Worm (Caenorhabditis elegans): ENCODE results near the gene Y110A2AR.1.

Gene Y110A2AR.1

DNA sequence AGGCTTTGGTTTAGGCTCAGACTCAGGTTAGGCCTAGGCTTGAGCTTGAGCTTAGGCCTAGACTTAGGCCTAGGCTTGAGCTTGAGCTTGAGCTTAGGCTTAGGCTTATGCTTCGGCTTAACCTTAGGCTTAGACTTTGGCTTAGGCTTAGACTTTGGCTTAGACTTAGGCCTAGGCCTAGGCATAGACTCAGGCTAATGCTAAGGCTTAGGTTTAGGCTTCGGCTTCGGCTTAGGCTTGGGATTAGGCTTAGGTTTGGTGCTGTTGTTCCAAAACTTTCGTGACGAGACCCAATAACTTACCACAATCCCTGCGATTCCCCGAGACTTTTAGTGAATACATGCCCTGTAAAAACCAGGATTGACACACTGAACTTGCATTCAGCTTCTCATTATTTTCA, 20.2 kb downstream of the Y110A2AR.1 start:
- TF ChIP-seq ztf-29 (GFP tag; IDR thresholded peaks at IDR 0.05) (no peak), med-1 (GFP tag; optimal IDR thresholded peaks at IDR 0.05; ENCODE audit: insufficient read depth) (no peak), ztf-23 (GFP tag; IDR thresholded peaks at IDR 0.05) (no peak), T22C8.4 (GFP tag; IDR thresholded peaks at IDR 0.05) (no peak), cog-1 (tag; optimal IDR thresholded peaks at IDR 0.05) (no peak), ref-1 (GFP tag; conservative IDR thresholded peaks at IDR 0.05) (no peak), flt-1 (GFP tag; IDR thresholded peaks at IDR 0.05) (no peak), tab-1 (GFP tag; IDR thresholded peaks at IDR 0.05) (no peak), klf-2 (GFP tag; conservative IDR thresholded peaks at IDR 0.05) (no peak)

DNA sequence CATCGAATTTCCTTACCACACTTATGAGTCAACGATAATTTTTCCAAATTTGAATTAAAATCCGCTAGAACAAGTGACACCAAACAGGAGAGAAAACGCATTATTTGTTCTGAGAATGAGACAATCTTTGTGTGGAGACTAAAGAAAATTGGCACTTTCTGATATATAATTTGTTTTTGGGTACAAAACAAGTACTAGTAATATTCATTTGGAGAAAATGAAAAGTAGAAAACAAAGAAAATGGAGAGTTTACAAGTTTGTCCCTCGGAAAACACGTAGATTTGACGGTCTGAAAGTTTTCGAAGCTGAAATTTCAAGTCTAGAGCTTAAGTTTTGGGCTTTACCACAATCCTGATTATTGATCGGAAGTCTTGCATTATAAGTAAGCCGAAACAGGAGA, 21.2 kb downstream of the Y110A2AR.1 start, which contains the start of gene irld-66:
Gene irld-66, minus strand, starts transcription at position 101 of the 400 bp plus-strand sequence.
- TF ChIP-seq med-1 (GFP tag; optimal IDR thresholded peaks at IDR 0.05; ENCODE audit: insufficient read depth): no peak

DNA sequence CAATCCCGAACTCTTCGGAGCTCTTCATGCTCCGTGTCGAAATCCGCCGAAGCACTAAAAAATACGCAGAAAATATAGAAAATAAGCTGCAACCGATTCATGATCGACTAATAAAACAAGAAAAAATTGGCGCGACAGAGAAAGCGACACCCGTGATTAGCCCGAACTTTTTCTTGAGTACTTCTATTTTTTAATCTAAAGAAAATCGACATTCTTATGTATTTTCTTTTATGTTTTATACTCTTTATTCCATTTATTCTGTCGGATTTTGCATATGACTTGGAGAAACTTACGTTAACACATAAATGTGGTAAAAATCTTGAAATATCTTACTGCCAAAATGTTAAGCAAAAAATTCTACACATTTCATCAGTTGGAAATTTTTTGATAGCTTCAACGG, 24.5 kb downstream of the Y110A2AR.1 start, which contains the start of the genes irld-50 and irld-49:
Gene irld-50, minus strand, starts transcription at position 101 of the 400 bp plus-strand sequence.
Gene irld-49, plus strand, starts transcription at position 211 of the 400 bp plus-strand sequence.
- TF ChIP-seq cog-1 (tag; optimal IDR thresholded peaks at IDR 0.05) (no peak), T22C8.4 (GFP tag; IDR thresholded peaks at IDR 0.05) (no peak), tab-1 (GFP tag; IDR thresholded peaks at IDR 0.05) (no peak), ztf-23 (GFP tag; IDR thresholded peaks at IDR 0.05) (no peak), klf-2 (GFP tag; conservative IDR thresholded peaks at IDR 0.05) (no peak), ztf-29 (GFP tag; IDR thresholded peaks at IDR 0.05) (no peak), ref-1 (GFP tag; conservative IDR thresholded peaks at IDR 0.05) (no peak), flt-1 (GFP tag; IDR thresholded peaks at IDR 0.05) (no peak), med-1 (GFP tag; optimal IDR thresholded peaks at IDR 0.05; ENCODE audit: insufficient read depth) (no peak)

DNA sequence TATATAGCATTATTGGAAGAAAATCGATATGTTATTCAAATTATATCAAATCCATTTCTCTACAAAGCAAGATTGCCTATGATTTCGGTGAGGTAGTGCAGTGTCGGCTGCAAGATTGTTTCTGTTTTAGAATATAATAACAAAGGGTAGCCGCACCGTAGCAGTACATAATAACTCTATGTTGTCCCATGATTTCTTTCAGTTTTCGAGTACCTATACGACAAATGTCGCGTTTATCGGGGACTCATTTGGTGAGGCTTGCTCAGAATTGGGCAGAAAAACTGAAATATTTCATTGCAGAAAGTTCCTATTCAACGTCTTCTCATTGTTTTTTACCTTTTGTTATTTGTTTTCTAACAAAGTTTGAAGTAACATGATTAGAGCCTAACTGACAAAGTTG, 26.9 kb downstream of the Y110A2AR.1 start, which contains the start of gene srw-79:
Gene srw-79, plus strand, starts transcription at position 301 of the 400 bp plus-strand sequence.
- no peak for TF ChIP-seq tab-1 (GFP tag; IDR thresholded peaks at IDR 0.05)
- no peak for TF ChIP-seq ztf-29 (GFP tag; IDR thresholded peaks at IDR 0.05)
- TF ChIP-seq ref-1 (GFP tag; conservative IDR thresholded peaks at IDR 0.05): no peak
- TF ChIP-seq med-1 (GFP tag; optimal IDR thresholded peaks at IDR 0.05; ENCODE audit: insufficient read depth): no peak
- no peak for TF ChIP-seq T22C8.4 (GFP tag; IDR thresholded peaks at IDR 0.05)
- no peak for TF ChIP-seq flt-1 (GFP tag; IDR thresholded peaks at IDR 0.05)
- no peak for TF ChIP-seq cog-1 (tag; optimal IDR thresholded peaks at IDR 0.05)
- TF ChIP-seq ztf-23 (GFP tag; IDR thresholded peaks at IDR 0.05): no peak
- TF ChIP-seq klf-2 (GFP tag; conservative IDR thresholded peaks at IDR 0.05): no peak

DNA sequence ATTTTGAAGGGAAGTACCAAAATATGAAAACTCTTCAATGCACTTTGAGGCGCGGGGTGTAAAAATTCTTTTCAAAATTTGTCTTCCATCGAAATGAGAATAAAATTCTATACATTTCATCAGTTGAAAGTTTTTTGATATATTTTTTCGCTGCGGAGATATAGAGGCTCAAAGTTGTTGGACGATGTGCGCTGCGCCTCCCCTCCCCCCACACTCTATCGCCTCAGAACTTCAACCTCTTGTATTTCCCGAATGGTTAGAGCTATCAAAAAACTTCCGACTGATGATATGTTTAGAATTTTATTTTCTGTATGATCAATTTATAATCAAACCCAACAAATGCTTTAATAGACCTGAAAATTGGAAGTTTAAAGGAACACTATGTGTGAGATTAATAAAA, 29.1 kb downstream of the Y110A2AR.1 start:
- TF ChIP-seq ztf-29 (GFP tag; IDR thresholded peaks at IDR 0.05) (no peak), med-1 (GFP tag; optimal IDR thresholded peaks at IDR 0.05; ENCODE audit: insufficient read depth) (no peak), klf-2 (GFP tag; conservative IDR thresholded peaks at IDR 0.05) (no peak), cog-1 (tag; optimal IDR thresholded peaks at IDR 0.05) (no peak), ztf-23 (GFP tag; IDR thresholded peaks at IDR 0.05) (no peak), tab-1 (GFP tag; IDR thresholded peaks at IDR 0.05) (no peak), flt-1 (GFP tag; IDR thresholded peaks at IDR 0.05) (no peak), ref-1 (GFP tag; conservative IDR thresholded peaks at IDR 0.05) (no peak)

DNA sequence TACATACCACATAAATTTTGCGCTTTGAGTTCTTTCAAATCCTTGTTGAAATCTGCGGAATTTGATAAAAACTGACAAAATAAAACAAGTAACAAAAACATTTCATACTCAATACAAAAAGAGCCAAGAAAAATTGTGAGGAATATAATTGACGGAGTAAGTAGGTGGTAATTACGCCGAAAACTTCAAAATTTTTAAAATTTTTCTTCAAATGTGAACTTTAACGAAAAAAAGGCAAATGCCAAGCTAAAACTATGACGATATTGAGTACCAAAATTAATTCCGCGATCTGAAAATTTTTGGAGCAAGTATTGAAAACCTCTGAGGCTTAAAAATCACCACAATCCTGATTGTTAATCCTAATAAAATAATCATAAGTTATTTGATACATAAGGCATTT, 33.1 kb downstream of the Y110A2AR.1 start, which contains the start of gene irld-51:
Gene irld-51, minus strand, starts transcription at position 101 of the 400 bp plus-strand sequence.
- TF ChIP-seq ztf-23 (GFP tag; IDR thresholded peaks at IDR 0.05) (no peak), med-1 (GFP tag; optimal IDR thresholded peaks at IDR 0.05; ENCODE audit: insufficient read depth) (no peak), tab-1 (GFP tag; IDR thresholded peaks at IDR 0.05) (no peak), cog-1 (tag; optimal IDR thresholded peaks at IDR 0.05) (no peak), klf-2 (GFP tag; conservative IDR thresholded peaks at IDR 0.05) (no peak), ref-1 (GFP tag; conservative IDR thresholded peaks at IDR 0.05) (no peak)

DNA sequence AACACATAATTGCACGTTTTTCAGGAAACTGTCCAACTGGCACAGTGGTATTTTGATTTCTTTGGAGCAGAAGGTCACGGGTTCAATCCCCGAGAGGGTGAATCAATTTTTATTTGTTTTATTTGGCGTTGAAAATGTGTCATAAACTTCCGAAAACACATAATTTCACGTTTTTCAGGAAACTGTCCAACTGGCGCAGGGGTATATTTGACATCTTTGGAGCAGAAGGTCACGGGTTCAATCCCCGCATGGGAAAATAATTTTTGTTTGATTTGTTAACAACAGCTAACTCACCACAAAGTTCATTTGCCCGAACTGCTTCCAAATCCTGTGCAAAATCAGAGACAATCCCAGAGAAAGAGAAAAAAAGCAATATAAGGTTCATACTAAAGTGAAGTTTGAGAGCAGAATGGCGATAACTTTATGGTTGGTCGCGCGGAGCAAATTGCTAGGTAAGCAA, 36.2 kb downstream of the Y110A2AR.1 start, which contains the start of gene irld-48:
Gene irld-48, plus strand, starts transcription at position 410 of the 460 bp plus-strand sequence.
- TF ChIP-seq T22C8.4 (GFP tag; IDR thresholded peaks at IDR 0.05) (no peak), flt-1 (GFP tag; IDR thresholded peaks at IDR 0.05) (no peak), med-1 (GFP tag; optimal IDR thresholded peaks at IDR 0.05; ENCODE audit: insufficient read depth) (no peak), ztf-23 (GFP tag; IDR thresholded peaks at IDR 0.05) (no peak), cog-1 (tag; optimal IDR thresholded peaks at IDR 0.05) (no peak), klf-2 (GFP tag; conservative IDR thresholded peaks at IDR 0.05) (no peak), ref-1 (GFP tag; conservative IDR thresholded peaks at IDR 0.05) (no peak), ztf-29 (GFP tag; IDR thresholded peaks at IDR 0.05) (no peak)

DNA sequence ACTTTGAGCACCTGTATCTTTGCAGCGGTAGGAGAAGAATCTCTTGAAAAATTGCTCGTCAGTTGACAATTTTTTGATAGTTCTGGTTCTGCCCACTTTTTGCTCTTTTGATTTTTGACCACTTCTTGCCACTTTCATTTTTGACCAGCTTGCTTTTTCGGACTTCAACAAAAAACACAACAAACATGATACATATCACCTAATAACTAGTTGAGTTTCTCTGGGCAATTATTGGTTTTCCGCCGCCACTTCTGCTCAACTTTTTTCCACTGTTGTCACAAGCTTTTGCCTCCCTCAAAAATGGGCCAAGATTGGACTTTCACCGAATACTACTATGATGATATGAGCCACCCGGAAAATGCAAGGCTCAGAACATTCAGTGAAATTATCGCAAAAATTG, 38.8 kb downstream of the Y110A2AR.1 start, which contains the start of gene srw-60:
Gene srw-60, plus strand, starts transcription at position 301 of the 400 bp plus-strand sequence.
- no peak for TF ChIP-seq ztf-23 (GFP tag; IDR thresholded peaks at IDR 0.05)
- TF ChIP-seq ref-1 (GFP tag; conservative IDR thresholded peaks at IDR 0.05): no peak
- no peak for TF ChIP-seq med-1 (GFP tag; optimal IDR thresholded peaks at IDR 0.05; ENCODE audit: insufficient read depth)
- no peak for TF ChIP-seq ztf-29 (GFP tag; IDR thresholded peaks at IDR 0.05)

DNA sequence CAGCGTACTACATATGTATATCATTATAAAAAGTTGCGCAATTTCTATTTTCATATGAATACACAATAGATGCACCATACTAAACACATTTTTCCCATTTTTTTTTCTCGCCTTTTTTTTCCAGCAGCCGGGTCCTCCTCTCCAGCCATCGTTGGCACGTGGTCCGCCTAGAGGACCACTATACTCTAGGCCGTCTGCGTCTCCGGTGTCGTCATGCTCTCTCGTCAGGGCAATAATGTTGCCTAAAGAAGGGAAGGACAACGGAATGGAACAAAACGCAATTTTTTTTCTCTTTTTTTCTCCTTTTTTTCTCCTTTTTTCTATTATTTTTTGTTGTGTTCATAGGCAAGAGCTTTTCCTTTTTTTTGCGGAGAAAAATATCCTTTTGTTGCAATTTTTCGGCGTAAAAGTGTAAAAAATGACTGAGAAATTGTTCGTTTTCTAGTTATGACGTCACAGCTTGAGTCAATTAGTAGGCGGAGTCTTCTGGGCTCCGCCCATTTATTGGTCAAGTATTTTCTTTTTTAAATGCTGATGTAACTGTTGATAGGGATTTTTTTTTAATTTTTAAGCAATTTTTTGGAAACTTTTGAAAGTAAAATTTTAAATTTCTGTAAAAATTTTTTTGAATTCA, 43.1 kb downstream of the Y110A2AR.1 start:
- TF ChIP-seq ztf-23 (GFP tag; IDR thresholded peaks at IDR 0.05): no peak
- TF ChIP-seq ref-1 (GFP tag; conservative IDR thresholded peaks at IDR 0.05): no peak

DNA sequence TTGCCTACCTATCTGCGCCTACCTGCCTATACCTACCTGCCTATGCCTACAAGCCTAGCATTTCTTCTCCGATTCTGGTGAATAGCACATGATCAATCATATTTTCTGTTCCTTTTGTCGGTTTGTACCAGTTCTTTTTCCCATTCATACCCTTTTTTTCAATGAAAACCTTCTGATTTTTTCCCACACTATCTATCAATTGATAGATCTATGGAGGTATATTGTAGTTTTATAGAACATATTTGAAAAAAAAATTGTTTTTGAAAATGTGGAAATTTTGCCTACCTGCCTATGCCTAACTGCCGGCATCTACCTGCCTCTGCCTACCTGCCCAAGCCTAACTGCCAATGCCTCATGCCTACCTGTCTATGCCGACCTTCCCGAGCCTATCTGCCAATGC, 44.1 kb downstream of the Y110A2AR.1 start:
- no peak for TF ChIP-seq med-1 (GFP tag; optimal IDR thresholded peaks at IDR 0.05; ENCODE audit: insufficient read depth)
- TF ChIP-seq klf-2 (GFP tag; conservative IDR thresholded peaks at IDR 0.05): no peak
- no peak for TF ChIP-seq T22C8.4 (GFP tag; IDR thresholded peaks at IDR 0.05)
- TF ChIP-seq ref-1 (GFP tag; conservative IDR thresholded peaks at IDR 0.05): no peak
- no peak for TF ChIP-seq flt-1 (GFP tag; IDR thresholded peaks at IDR 0.05)
- TF ChIP-seq ztf-29 (GFP tag; IDR thresholded peaks at IDR 0.05): no peak
- no peak for TF ChIP-seq tab-1 (GFP tag; IDR thresholded peaks at IDR 0.05)
- TF ChIP-seq cog-1 (tag; optimal IDR thresholded peaks at IDR 0.05): no peak
- TF ChIP-seq ztf-23 (GFP tag; IDR thresholded peaks at IDR 0.05): no peak
